Fruit fly (Drosophila melanogaster): ENCODE data around the gene vas.

DNA sequence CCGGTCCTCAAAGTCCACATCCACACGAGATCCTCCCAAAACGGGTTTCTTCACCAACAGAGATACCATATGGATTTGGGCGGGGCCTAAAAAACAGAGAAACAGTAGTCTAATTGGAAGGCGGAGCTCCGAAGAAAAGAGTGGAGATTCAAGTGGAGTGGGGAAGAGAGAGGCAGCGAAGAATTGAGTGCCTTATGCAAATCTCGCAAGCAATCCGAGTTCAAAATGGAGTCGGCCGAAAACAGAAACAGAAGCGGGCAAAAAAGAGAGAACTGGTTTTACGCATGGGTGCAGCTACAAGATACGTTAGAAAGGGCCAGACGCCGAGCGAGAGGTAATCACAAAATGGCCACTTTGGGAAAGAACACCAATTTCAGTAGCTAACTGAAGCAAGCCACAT lies 49.8 kb downstream of the vas start:
- no peak for TF ChIP-seq psq (optimal IDR thresholded peaks at IDR 0.05)
- no peak for TF ChIP-seq CG8478 (optimal IDR thresholded peaks at IDR 0.05)
- TF ChIP-seq EcR (GFP tag; optimal IDR thresholded peaks at IDR 0.05): no peak
- no peak for TF ChIP-seq Dll (optimal IDR thresholded peaks at IDR 0.05)
- no peak for TF ChIP-seq usp (GFP tag; optimal IDR thresholded peaks at IDR 0.05)
